Fruit fly (Drosophila melanogaster): ENCODE data around the gene CG33658.
A peak's percentile ranks its signal among the peaks of the same experiment; 100 is the strongest.

Gene CG33658

DNA sequence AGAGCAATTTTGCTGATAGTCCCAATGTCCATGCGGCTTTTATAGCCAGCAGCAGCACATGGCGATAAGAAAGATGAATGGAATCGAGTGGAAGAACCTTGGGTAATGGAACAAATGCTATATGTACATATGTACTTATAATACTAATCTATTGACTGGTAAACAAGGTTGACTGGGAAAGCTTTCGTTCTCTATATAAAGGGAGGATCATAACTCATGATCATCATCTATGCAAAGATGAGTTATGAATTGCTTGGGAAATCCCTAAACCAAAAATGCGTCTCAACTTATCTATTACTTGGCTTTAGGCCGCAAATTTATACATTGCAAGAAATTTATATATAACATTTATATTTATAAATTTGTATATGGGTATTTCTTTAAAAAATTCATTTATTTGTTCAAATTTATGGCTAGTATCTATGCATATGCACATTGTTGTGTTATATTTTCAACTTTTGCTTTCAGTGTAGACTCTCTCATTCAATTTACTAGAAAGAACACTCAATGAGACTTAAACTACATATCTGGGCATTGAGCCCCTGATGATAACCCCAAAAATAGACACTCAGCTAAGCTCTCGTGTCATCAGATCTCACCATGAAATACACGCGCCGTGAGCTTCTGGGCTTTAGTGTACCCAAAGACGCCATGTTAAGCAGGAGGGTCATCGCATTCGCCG lies 23.9 kb upstream of the CG33658 start, which contains the start of the genes Srg1 and Elal (continued):
- TF ChIP-seq grau (tag; optimal IDR thresholded peaks at IDR 0.05) = peak; percentile 59
- TF ChIP-seq hkb (optimal IDR thresholded peaks at IDR 0.05) = no peak
- no peak for TF ChIP-seq hkb (GFP tag; IDR thresholded peaks at IDR 0.05)
- no peak for TF ChIP-seq Drgx (GFP tag; IDR thresholded peaks at IDR 0.05)
- peak; percentile 13 for TF ChIP-seq CG15601 (tag; optimal IDR thresholded peaks at IDR 0.05)
- TF ChIP-seq so (GFP tag; IDR thresholded peaks at IDR 0.05) = no peak
- no peak for TF ChIP-seq pum (GFP tag; optimal IDR thresholded peaks at IDR 0.05)
- TF ChIP-seq CG4730 (GFP tag; IDR thresholded peaks at IDR 0.05) = no peak; the same call in 1 of the 2 replicates
- no peak for TF ChIP-seq CG4707 (GFP tag; optimal IDR thresholded peaks at IDR 0.05)
- peak; percentile 88 for TF ChIP-seq sens (GFP tag)
- TF ChIP-seq CG8290 (GFP tag; optimal IDR thresholded peaks at IDR 0.05) = no peak
- no peak for TF ChIP-seq CG8290 (tag; optimal IDR thresholded peaks at IDR 0.05)
- no peak for TF ChIP-seq prd (optimal IDR thresholded peaks at IDR 0.05)
- TF ChIP-seq prd (GFP tag; IDR thresholded peaks at IDR 0.05) = peak; percentile 61; the same call in 1 of the 3 replicates
- no peak for TF ChIP-seq ATbp (GFP tag; optimal IDR thresholded peaks at IDR 0.05)
- no peak for TF ChIP-seq NfI (GFP tag; optimal IDR thresholded peaks at IDR 0.05)
- TF ChIP-seq Dbx (GFP tag; IDR thresholded peaks at IDR 0.05) = 0 out of 3 replicates have a peak, but pooled peaks have one; percentile 19
- TF ChIP-seq CG14710 (tag; optimal IDR thresholded peaks at IDR 0.05) = no peak
- peak; percentile 44 for TF ChIP-seq CG12391 (tag; optimal IDR thresholded peaks at IDR 0.05)
- TF ChIP-seq CG13296 (GFP tag; optimal IDR thresholded peaks at IDR 0.05) = no peak
- peak; percentile 53; the same call in 1 of the 2 replicates for TF ChIP-seq CG32532 (GFP tag; IDR thresholded peaks at IDR 0.05)
- no peak for TF ChIP-seq onecut (GFP tag; IDR thresholded peaks at IDR 0.05)
- no peak for TF ChIP-seq Ets65A (GFP tag)
- peak; percentile 44; the same call in 1 of the 2 replicates for TF ChIP-seq Rfx (GFP tag; IDR thresholded peaks at IDR 0.05)
- TF ChIP-seq CG17186 (GFP tag; optimal IDR thresholded peaks at IDR 0.05) = no peak
- TF ChIP-seq E2f2 (GFP tag; IDR thresholded peaks at IDR 0.05) = peak; percentile 28; the same call in 1 of the 2 replicates
- TF ChIP-seq CG9932 (GFP tag; IDR thresholded peaks at IDR 0.05) = no peak
- TF ChIP-seq CG11247 (GFP tag; IDR thresholded peaks at IDR 0.05) = no peak
- no peak for TF ChIP-seq Gsc (GFP tag; IDR thresholded peaks at IDR 0.05)
- no peak for TF ChIP-seq sima (GFP tag; optimal IDR thresholded peaks at IDR 0.05)
- TF ChIP-seq CG34224 (GFP tag; IDR thresholded peaks at IDR 0.05; ENCODE audit: partially characterized antibody) = no peak
- TF ChIP-seq CG17385 (GFP tag; optimal IDR thresholded peaks at IDR 0.05) = peak; percentile 0
- no peak for TF ChIP-seq ems (GFP tag; optimal IDR thresholded peaks at IDR 0.05)
- TF ChIP-seq bowl (GFP tag; IDR thresholded peaks at IDR 0.05) = no peak
- no peak for TF ChIP-seq CG9437 (GFP tag; optimal IDR thresholded peaks at IDR 0.05)
- TF ChIP-seq CTCF (GFP tag; optimal IDR thresholded peaks at IDR 0.05) = no peak
- TF ChIP-seq ro (GFP tag; IDR thresholded peaks at IDR 0.05) = no peak
- peak; percentile 68; the same call in 1 of the 2 replicates for TF ChIP-seq slbo (GFP tag; IDR thresholded peaks at IDR 0.05)
- peak; percentile 6 for TF ChIP-seq CG10209 (GFP tag; optimal IDR thresholded peaks at IDR 0.05)
- TF ChIP-seq CG7745 (tag; optimal IDR thresholded peaks at IDR 0.05) = no peak
- TF ChIP-seq Ets97D (GFP tag; optimal IDR thresholded peaks at IDR 0.05) = no peak
- TF ChIP-seq H2.0 (GFP tag; IDR thresholded peaks at IDR 0.05) = no peak
- TF ChIP-seq CG10267 (tag; optimal IDR thresholded peaks at IDR 0.05) = peak; percentile 32
- TF ChIP-seq Bteb2 (GFP tag; optimal IDR thresholded peaks at IDR 0.05) = no peak
- TF ChIP-seq PHDP (tag; optimal IDR thresholded peaks at IDR 0.05) = no peak
- no peak for TF ChIP-seq CG18764 (GFP tag; optimal IDR thresholded peaks at IDR 0.05)
- TF ChIP-seq Dll (GFP tag; IDR thresholded peaks at IDR 0.05; ENCODE audit: partially characterized antibody) = no peak
- no peak for TF ChIP-seq CG2116 (GFP tag; optimal IDR thresholded peaks at IDR 0.05)
- 0 out of 2 replicates have a peak, but pooled peaks have one; percentile 17 for TF ChIP-seq CG17328 (GFP tag; IDR thresholded peaks at IDR 0.05)
- peak; percentile 62 for TF ChIP-seq CG34376 (GFP tag; optimal IDR thresholded peaks at IDR 0.05)
- no peak for TF ChIP-seq Optix (GFP tag; IDR thresholded peaks at IDR 0.05)
- no peak for TF ChIP-seq Sry-β (GFP tag; optimal IDR thresholded peaks at IDR 0.05)
